Worm (Caenorhabditis elegans) whole organism, midembryonic: ENCODE data around the gene F59B10.6.

Experiments used
- T22C8.4 ChIP-seq: fragments of 200-800 bp; sonication (Bioruptor generic); IDR thresholded peaks from 2 replicates; pipeline ENCODE4 v1.3.6; 2022; ENCODE audit warnings: missing genetic modification characterization, missing compliant biosample characterization
- cog-1 ChIP-seq: sonication (generic microtip); optimal IDR thresholded peaks from 2 replicates; lab custom pipeline; 2016; ENCODE audit warnings: missing genetic modification characterization, missing compliant biosample characterization
- flt-1 ChIP-seq: fragments of 200-800 bp; sonication (Bioruptor generic); IDR thresholded peaks from 2 replicates; pipeline ENCODE4 v1.3.6; 2022; ENCODE audit warnings: missing genetic modification characterization, missing compliant biosample characterization
- ref-1 ChIP-seq: fragments of 200-800 bp; sonication (Bioruptor generic); conservative IDR thresholded peaks from 2 replicates; pipeline ENCODE4 v1.3.6; 2022; ENCODE audit warnings: missing genetic modification reagents, missing genetic modification characterization, missing compliant biosample characterization
- tab-1 ChIP-seq: fragments of 200-800 bp; sonication (Bioruptor generic); IDR thresholded peaks from 2 replicates; pipeline ENCODE4 v1.3.6; 2022; ENCODE audit warnings: missing genetic modification characterization, missing compliant biosample characterization
- ztf-23 ChIP-seq: fragments of 200-800 bp; sonication (Bioruptor generic); IDR thresholded peaks from 2 replicates; pipeline ENCODE4 v1.3.6; 2022; ENCODE audit warnings: missing genetic modification reagents, missing genetic modification characterization, missing compliant biosample characterization

DNA sequence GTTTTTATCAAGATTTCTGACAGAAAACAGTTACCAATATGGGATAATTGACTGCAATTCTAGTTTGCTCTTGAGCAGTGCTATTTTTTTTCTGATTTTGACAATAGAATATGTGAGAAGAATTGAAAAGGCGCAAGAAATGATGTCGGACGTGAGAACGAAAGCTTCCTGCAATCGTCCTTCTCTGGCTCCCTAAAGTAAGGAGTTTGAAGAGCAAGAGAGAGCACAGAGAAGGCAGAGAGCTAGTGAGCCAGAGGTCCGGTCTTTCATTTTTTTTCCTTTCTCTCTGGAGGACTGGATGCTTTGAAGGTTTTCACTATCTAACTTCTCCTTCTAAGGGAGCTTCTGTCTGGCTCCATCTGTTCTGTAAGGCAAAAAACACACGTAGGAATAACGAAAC is 25.9 kb upstream of the F59B10.6 start:
- no peak for TF ChIP-seq flt-1 (GFP tag; lab: Robert Waterston, UW)
- TF ChIP-seq ref-1 (GFP tag; lab: Robert Waterston, UW): no peak
- no peak for TF ChIP-seq ztf-23 (GFP tag; lab: Robert Waterston, UW)
- no peak for TF ChIP-seq tab-1 (GFP tag; lab: Robert Waterston, UW)
- TF ChIP-seq T22C8.4: no peak
- no peak for TF ChIP-seq cog-1 (tag; lab: Kevin White, UChicago)
